Fruit fly (Drosophila melanogaster): ENCODE data around the gene mRpL39.

Gene mRpL39

dm6 chr3L:14976026-14976425, 23.4 kb downstream of the mRpL39 start:
- no peak for TF ChIP-seq psq (optimal IDR thresholded peaks at IDR 0.05)
- TF ChIP-seq Sin3A (optimal IDR thresholded peaks at IDR 0.05) = no peak
- TF ChIP-seq h (optimal IDR thresholded peaks at IDR 0.05) = no peak
- no peak for TF ChIP-seq ttk (optimal IDR thresholded peaks at IDR 0.05)
- TF ChIP-seq insv (optimal IDR thresholded peaks at IDR 0.05) = no peak
- no peak for TF ChIP-seq Myc (optimal IDR thresholded peaks at IDR 0.05)

- TF ChIP-seq ttk (optimal IDR thresholded peaks at IDR 0.05) (no peak), Myc (optimal IDR thresholded peaks at IDR 0.05) (no peak), h (optimal IDR thresholded peaks at IDR 0.05) (no peak), Sin3A (optimal IDR thresholded peaks at IDR 0.05) (no peak), insv (optimal IDR thresholded peaks at IDR 0.05) (no peak)
Measured at dm6 chr3L:14974952-14975351, 24.5 kb downstream of the mRpL39 start.

DNA sequence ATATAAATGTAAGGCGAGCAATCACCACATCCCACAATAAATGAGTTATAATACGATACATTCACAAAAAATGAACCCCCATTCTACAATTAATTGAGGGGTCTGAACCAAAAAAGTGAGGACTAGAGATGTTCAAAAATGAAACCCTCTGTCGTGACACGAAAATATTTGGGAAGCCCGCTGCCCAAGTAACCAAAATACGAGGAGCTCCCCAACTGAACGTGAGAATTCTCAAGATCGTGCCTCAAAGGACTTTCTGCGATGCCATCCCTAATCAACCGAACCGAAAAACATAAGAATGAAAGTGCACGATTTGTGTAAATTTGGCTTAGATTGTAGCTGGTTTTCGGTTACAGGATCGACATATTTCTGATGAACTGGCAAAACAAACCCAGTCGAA, 25.0 kb downstream of the mRpL39 start, which contains the start of gene Ocho:
TSS of gene Ocho (plus strand) at position 336 of the 400 bp plus-strand sequence.
- TF ChIP-seq h (optimal IDR thresholded peaks at IDR 0.05) (no peak), psq (optimal IDR thresholded peaks at IDR 0.05) (no peak), ttk (optimal IDR thresholded peaks at IDR 0.05) (no peak), Sin3A (optimal IDR thresholded peaks at IDR 0.05) (no peak), insv (optimal IDR thresholded peaks at IDR 0.05) (no peak), Myc (optimal IDR thresholded peaks at IDR 0.05) (no peak)

DNA sequence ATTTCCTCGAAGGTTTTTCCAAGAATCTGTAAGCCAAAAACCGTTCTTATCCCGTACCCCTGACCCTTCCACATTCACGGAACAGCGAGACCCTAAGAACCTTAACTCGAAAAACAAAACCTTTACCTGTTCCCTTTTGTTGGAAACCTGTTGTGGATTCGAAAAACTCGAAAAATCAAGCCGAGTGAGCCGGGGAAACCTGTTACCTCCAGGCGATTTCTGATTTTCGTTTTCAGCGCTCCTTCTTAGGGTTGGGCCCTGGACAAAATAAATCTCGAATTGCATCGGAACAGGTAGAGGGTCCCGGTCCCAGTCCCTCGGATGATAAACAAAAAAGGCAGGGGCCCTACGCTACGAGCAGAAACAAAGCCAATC, 26.2 kb downstream of the mRpL39 start:
- TF ChIP-seq ttk (optimal IDR thresholded peaks at IDR 0.05) (no peak), psq (optimal IDR thresholded peaks at IDR 0.05) (no peak), h (optimal IDR thresholded peaks at IDR 0.05) (no peak), Sin3A (optimal IDR thresholded peaks at IDR 0.05) (no peak), insv (optimal IDR thresholded peaks at IDR 0.05) (no peak), Myc (optimal IDR thresholded peaks at IDR 0.05) (no peak)

DNA sequence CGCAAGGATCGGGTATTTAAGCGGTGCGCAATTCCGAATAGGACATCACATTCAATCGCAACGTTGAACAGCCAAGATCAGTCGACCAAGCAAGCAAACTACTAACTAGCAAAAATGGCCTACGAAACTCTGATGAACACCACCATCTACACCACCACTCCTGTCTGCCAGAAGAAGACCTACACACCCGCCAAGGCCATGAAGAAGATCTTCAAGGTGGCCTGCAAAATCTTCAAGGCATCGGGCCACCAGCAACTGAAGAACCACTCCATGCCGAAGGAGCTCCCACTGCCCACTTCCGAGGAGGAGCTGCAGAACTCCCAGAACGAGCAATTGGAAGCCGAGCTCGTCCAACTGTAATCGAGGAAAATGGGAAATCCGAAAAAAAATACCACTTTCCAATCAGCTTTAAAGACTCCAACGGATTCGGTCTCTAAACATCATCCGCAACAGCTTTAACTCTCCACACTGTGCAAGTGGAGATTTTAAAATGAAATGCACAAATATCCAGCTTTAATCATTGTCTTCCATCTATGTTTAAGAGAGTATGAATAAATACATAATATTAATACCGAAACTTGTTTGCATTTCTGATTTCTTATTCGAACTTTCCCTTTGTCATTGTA, 26.7 kb downstream of the mRpL39 start, which contains the start of gene Brd:
TSS of gene Brd (plus strand) at position 43 of the 626 bp plus-strand sequence.
- TF ChIP-seq h (optimal IDR thresholded peaks at IDR 0.05) (no peak), ttk (optimal IDR thresholded peaks at IDR 0.05) (no peak), insv (optimal IDR thresholded peaks at IDR 0.05) (no peak), Myc (optimal IDR thresholded peaks at IDR 0.05) (no peak), psq (optimal IDR thresholded peaks at IDR 0.05) (no peak), Sin3A (optimal IDR thresholded peaks at IDR 0.05) (no peak)

DNA sequence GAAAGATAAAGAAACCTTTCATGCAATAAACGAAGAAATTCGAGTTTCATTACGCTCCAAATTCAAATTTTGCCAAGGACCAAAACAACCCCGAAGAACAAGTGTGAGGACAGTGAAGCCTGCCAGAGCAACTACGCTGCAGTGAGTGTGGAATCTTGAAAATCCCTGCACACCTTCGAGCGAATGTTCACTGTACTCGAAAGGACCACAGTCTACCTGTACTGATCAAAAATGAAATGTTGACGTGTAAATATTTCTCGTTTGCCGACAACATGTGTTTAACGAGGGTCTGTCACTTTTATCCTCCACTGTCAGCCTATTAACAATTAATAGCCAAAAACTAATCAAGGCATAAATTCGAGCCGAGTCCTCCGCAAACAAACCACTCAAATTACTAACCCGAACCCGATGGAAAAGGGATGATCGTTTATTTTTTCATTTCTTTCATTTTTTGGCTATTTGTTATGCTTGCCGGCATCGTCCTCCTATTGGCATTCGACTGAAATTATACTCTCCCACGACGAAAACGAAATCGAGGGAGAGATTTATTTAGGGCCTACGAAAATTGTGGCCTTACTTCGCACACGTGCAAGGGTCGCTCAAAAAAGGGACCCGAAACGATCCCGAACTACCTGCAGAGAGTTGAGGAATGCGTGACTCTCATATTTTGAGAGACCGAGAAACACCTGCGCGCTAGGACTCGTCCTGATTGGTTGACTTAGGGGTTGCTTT, 27.4 kb downstream of the mRpL39 start:
- no peak for TF ChIP-seq Sin3A (optimal IDR thresholded peaks at IDR 0.05)
- TF ChIP-seq Myc (optimal IDR thresholded peaks at IDR 0.05) = no peak
- TF ChIP-seq insv (optimal IDR thresholded peaks at IDR 0.05) = no peak
- no peak for TF ChIP-seq h (optimal IDR thresholded peaks at IDR 0.05)
- TF ChIP-seq psq (optimal IDR thresholded peaks at IDR 0.05) = no peak
- no peak for TF ChIP-seq ttk (optimal IDR thresholded peaks at IDR 0.05)

- TF ChIP-seq Sin3A (optimal IDR thresholded peaks at IDR 0.05) (no peak), insv (optimal IDR thresholded peaks at IDR 0.05) (no peak), Myc (optimal IDR thresholded peaks at IDR 0.05) (no peak), ttk (optimal IDR thresholded peaks at IDR 0.05) (no peak), psq (optimal IDR thresholded peaks at IDR 0.05) (no peak), h (optimal IDR thresholded peaks at IDR 0.05) (no peak)
Measured at dm6 chr3L:14970213-14970612, 29.3 kb downstream of the mRpL39 start.

- TF ChIP-seq h (optimal IDR thresholded peaks at IDR 0.05) = no peak
- no peak for TF ChIP-seq psq (optimal IDR thresholded peaks at IDR 0.05)
- no peak for TF ChIP-seq Sin3A (optimal IDR thresholded peaks at IDR 0.05)
- TF ChIP-seq insv (optimal IDR thresholded peaks at IDR 0.05) = no peak
- TF ChIP-seq ttk (optimal IDR thresholded peaks at IDR 0.05) = no peak
- TF ChIP-seq Myc (optimal IDR thresholded peaks at IDR 0.05) = no peak
Measured at dm6 chr3L:14969171-14969570, 30.3 kb downstream of the mRpL39 start, which contains the start of gene Tom. Gene Tom (plus strand): TSS chr3L:14969344.

- TF ChIP-seq Myc (optimal IDR thresholded peaks at IDR 0.05) (no peak), insv (optimal IDR thresholded peaks at IDR 0.05) (no peak), psq (optimal IDR thresholded peaks at IDR 0.05) (no peak), Sin3A (optimal IDR thresholded peaks at IDR 0.05) (no peak), h (optimal IDR thresholded peaks at IDR 0.05) (no peak), ttk (optimal IDR thresholded peaks at IDR 0.05) (no peak)
Measured at dm6 chr3L:14968553-14968952, 30.9 kb downstream of the mRpL39 start.

DNA sequence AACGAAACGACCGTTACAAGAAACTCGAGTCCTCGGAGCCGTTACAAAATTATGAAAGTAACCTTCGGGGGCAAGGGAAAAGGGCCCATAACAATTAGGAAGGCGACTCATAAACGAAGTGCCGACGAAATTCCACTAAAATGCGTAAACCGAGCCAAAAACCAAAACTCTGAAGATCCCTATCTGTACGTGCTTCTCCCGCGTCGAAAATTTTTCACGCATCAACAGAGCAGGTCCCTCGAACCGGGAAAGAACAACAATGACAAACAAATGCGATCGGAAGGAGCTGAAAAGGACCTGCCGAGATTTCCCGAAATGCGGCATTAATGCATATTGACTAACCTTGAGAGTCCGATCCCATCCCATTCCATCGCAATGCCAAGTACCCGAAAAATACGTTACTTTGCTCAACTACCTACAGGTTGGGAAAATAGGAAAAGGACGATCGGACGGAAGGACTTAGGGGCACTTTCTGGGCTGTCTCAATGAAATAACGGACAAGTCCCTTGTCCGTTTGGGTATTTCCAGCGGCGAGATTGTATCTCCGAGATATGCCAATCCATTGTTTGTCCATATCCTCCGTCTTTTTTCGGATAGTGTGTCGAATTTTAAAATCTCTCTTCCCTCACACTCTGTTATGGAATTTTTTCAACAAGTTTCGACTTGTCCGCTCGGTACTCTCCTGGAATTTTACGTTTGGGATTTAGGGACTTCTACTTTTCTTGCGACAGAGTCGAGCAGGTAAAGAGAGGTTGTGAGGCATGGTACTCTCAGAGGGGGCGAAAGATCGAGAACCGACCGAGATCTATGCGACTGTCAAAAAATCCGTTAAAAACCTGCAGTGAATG, 31.6 kb downstream of the mRpL39 start:
- TF ChIP-seq Sin3A (optimal IDR thresholded peaks at IDR 0.05) (no peak), h (optimal IDR thresholded peaks at IDR 0.05) (no peak), Myc (optimal IDR thresholded peaks at IDR 0.05) (no peak), insv (optimal IDR thresholded peaks at IDR 0.05) (no peak), ttk (optimal IDR thresholded peaks at IDR 0.05) (no peak), psq (optimal IDR thresholded peaks at IDR 0.05) (no peak)

- TF ChIP-seq psq (optimal IDR thresholded peaks at IDR 0.05) (no peak), ttk (optimal IDR thresholded peaks at IDR 0.05) (no peak), insv (optimal IDR thresholded peaks at IDR 0.05) (no peak), h (optimal IDR thresholded peaks at IDR 0.05) (no peak), Sin3A (optimal IDR thresholded peaks at IDR 0.05) (no peak), Myc (optimal IDR thresholded peaks at IDR 0.05) (no peak)
Measured at dm6 chr3L:14966199-14966858, 33.1 kb downstream of the mRpL39 start.

All from Kc167 (cell line).